Worm (Caenorhabditis elegans): Measurements from ENCODE around the gene nhr-242.

Gene nhr-242

DNA sequence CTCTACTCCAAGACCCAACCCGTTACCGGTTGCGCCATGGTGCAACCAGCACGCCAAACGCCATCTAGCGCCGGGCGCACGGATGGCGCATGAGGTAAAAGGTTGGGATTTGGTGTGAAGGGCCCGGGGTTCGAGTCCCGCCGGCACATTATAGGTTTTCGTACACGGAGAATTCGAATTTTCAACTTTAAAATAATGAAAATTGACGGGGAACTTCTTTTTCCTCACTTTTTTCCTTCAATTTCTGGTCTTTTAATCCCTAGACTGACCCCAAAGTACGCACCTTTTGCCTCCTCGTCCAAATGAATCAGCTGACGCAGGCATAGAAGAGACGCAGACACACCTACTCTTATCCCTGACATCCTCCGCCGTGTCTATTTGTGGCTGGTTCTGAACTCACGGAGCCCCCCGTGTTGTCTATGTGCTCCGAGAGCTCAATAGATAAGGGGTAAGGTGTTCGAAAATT lies 22.2 kb upstream of the nhr-242 start (continued):
- TF ChIP-seq lir-3 (tag; optimal IDR thresholded peaks at IDR 0.05): no peak
- TF ChIP-seq lsy-2 (tag; optimal IDR thresholded peaks at IDR 0.05): peak in 1 of 2 experiments; percentile 46
- no peak for TF ChIP-seq dpl-1 (GFP tag; optimal IDR thresholded peaks at IDR 0.05)
- no peak for TF ChIP-seq nhr-25 (tag; optimal IDR thresholded peaks at IDR 0.05; ENCODE audit: borderline replicate concordance, insufficient read depth)
- no peak for TF ChIP-seq skn-1 (tag; optimal IDR thresholded peaks at IDR 0.05)
- no peak for TF ChIP-seq nhr-111 (GFP tag; optimal IDR thresholded peaks at IDR 0.05)
- TF ChIP-seq fos-1 (tag; optimal IDR thresholded peaks at IDR 0.05): no peak
- TF ChIP-seq ceh-82 (tag; optimal IDR thresholded peaks at IDR 0.05): no peak
- no peak for TF ChIP-seq cey-2 (tag; optimal IDR thresholded peaks at IDR 0.05; ENCODE audit: borderline replicate concordance, insufficient read depth)
- 0 out of 2 replicates have a peak, but pooled peaks have one; percentile 31 for TF ChIP-seq lim-7 (GFP tag; IDR thresholded peaks at IDR 0.05)
- no peak for TF ChIP-seq tra-1 (GFP tag; IDR thresholded peaks at IDR 0.05)
- no peak for TF ChIP-seq zip-2 (tag; optimal IDR thresholded peaks at IDR 0.05)
- TF ChIP-seq ZK546.5 (tag; optimal IDR thresholded peaks at IDR 0.05): no peak
- no peak for TF ChIP-seq nhr-11 (tag; optimal IDR thresholded peaks at IDR 0.05)
- no peak for TF ChIP-seq arid-1 (GFP tag; conservative IDR thresholded peaks at IDR 0.05)
- TF ChIP-seq nhr-28 (tag; optimal IDR thresholded peaks at IDR 0.05): no peak
- TF ChIP-seq nhr-237 (tag; optimal IDR thresholded peaks at IDR 0.05): no peak
- peak; percentile 48 for TF ChIP-seq lin-13 (GFP tag; optimal IDR thresholded peaks at IDR 0.05)
- peak; percentile 94 for TF ChIP-seq aha-1 (tag)
- TF ChIP-seq php-3 (GFP tag; IDR thresholded peaks at IDR 0.05): no peak
- peak; percentile 53 for TF ChIP-seq snpc-1.2 (GFP tag; IDR thresholded peaks at IDR 0.05)
- TF ChIP-seq fkh-10 (GFP tag; optimal IDR thresholded peaks at IDR 0.05): no peak
- TF ChIP-seq aly-2 (tag; optimal IDR thresholded peaks at IDR 0.05): no peak
- TF ChIP-seq unc-62 (GFP tag; optimal IDR thresholded peaks at IDR 0.05 in 1 of 2): no peak
- no peak for TF ChIP-seq unc-62 (tag; optimal IDR thresholded peaks at IDR 0.05)
- TF ChIP-seq snpc-4 (tag; optimal IDR thresholded peaks at IDR 0.05): no peak
- no peak for TF ChIP-seq ceh-28 (tag; optimal IDR thresholded peaks at IDR 0.05)
- no peak for TF ChIP-seq daf-19 (GFP tag; conservative IDR thresholded peaks at IDR 0.05)
- TF ChIP-seq nhr-77 (tag; optimal IDR thresholded peaks at IDR 0.05): peak; percentile 31
- TF ChIP-seq ctbp-1 (GFP tag; IDR thresholded peaks at IDR 0.05): no peak
- TF ChIP-seq T26A8.4 (GFP tag; IDR thresholded peaks at IDR 0.05): no peak
- TF ChIP-seq F44E2.7 (GFP tag; IDR thresholded peaks at IDR 0.05): no peak
- no peak for TF ChIP-seq daf-16 (GFP tag; optimal IDR thresholded peaks at IDR 0.05)
- TF ChIP-seq daf-16 (tag; optimal IDR thresholded peaks at IDR 0.05): peak; percentile 15

- TF ChIP-seq Y48G9A.11 (GFP tag; IDR thresholded peaks at IDR 0.05) (0 out of 2 replicates have a peak, but pooled peaks have one; percentile 65), php-3 (GFP tag; IDR thresholded peaks at IDR 0.05) (0 out of 2 replicates have a peak, but pooled peaks have one; percentile 22), zfp-3 (GFP tag; conservative IDR thresholded peaks at IDR 0.05) (0 out of 2 replicates have a peak, but pooled peaks have one; percentile 41), pha-4 (GFP tag; IDR thresholded peaks at IDR 0.05) (0 out of 2 replicates have a peak, but pooled peaks have one; percentile 43), pha-4 (tag; optimal IDR thresholded peaks at IDR 0.05) (no peak), ama-1 (optimal IDR thresholded peaks at IDR 0.05) (no peak), dmd-6 (GFP tag; IDR thresholded peaks at IDR 0.05) (no peak), snpc-1.2 (GFP tag; IDR thresholded peaks at IDR 0.05) (peak; percentile 55), R02D3.7 (tag; optimal IDR thresholded peaks at IDR 0.05) (no peak), egl-27 (tag; optimal IDR thresholded peaks at IDR 0.05) (no peak), zip-2 (tag; optimal IDR thresholded peaks at IDR 0.05) (peak; percentile 4), mxl-3 (GFP tag; optimal IDR thresholded peaks at IDR 0.05) (no peak), lin-29 (GFP tag; IDR thresholded peaks at IDR 0.05) (no peak), mes-2 (tag; optimal IDR thresholded peaks at IDR 0.05; ENCODE audit: poor library complexity, severe bottlenecking) (no peak), mdl-1 (tag; optimal IDR thresholded peaks at IDR 0.05) (no peak), hmg-1.1 (GFP tag; IDR thresholded peaks at IDR 0.05) (no peak), T26A8.4 (GFP tag; IDR thresholded peaks at IDR 0.05) (peak; percentile 62; the same call in 1 of the 2 replicates), tag-97 (GFP tag; IDR thresholded peaks at IDR 0.05) (0 out of 2 replicates have a peak, but pooled peaks have one; percentile 14), madf-9 (GFP tag; conservative IDR thresholded peaks at IDR 0.05) (peak; percentile 59; the same call in 1 of the 2 replicates), egl-43 (GFP tag; IDR thresholded peaks at IDR 0.05) (peak; percentile 70; the same call in 1 of the 2 replicates), set-16 (GFP tag; IDR thresholded peaks at IDR 0.05) (peak; percentile 76), F10B5.3 (tag; optimal IDR thresholded peaks at IDR 0.05) (no peak), nhr-111 (GFP tag; optimal IDR thresholded peaks at IDR 0.05) (no peak), ctbp-1 (GFP tag; IDR thresholded peaks at IDR 0.05) (peak; percentile 43; the same call in 1 of the 2 replicates)
Measured at ce11 chrIV:2602862-2603189, 21.4 kb upstream of the nhr-242 start.

Measured in whole organism, L4 larva.